Worm (Caenorhabditis elegans) whole organism, mixed stage, embryonic: ENCODE measurements around the gene F26F4.8.

Source experiments
- bed-3 ChIP-seq: fragments of 200-800 bp; sonication (Bioruptor generic); optimal IDR thresholded peaks from 3 replicates; lab custom pipeline; 2018; ENCODE audit warnings: mild to moderate bottlenecking, missing genetic modification characterization, moderate library complexity, missing compliant biosample characterization
- blmp-1 ChIP-seq: fragments of 150-350 bp; optimal IDR thresholded peaks from 2 replicates; lab custom pipeline; 2014; ENCODE audit warnings: missing biosample characterization, missing genetic modification characterization
- ceh-43 ChIP-seq: fragments of 200-800 bp; sonication (Bioruptor generic); optimal IDR thresholded peaks from 2 replicates; lab custom pipeline; 2018; ENCODE audit warnings: mild to moderate bottlenecking, missing genetic modification characterization, moderate library complexity, missing compliant biosample characterization
- ceh-83 ChIP-seq: fragments of 200-800 bp; sonication (Bioruptor generic); optimal IDR thresholded peaks from 2 replicates; lab custom pipeline; 2018; ENCODE audit warnings: mild to moderate bottlenecking, missing genetic modification characterization, missing compliant biosample characterization
- ces-1 ChIP-seq: fragments of 150-350 bp; optimal IDR thresholded peaks from 2 replicates; lab custom pipeline; 2014; ENCODE audit warnings: missing biosample characterization, missing genetic modification reagents, missing genetic modification characterization
- cnd-1 ChIP-seq: fragments of 200-800 bp; sonication (Bioruptor generic); optimal IDR thresholded peaks from 2 replicates; lab custom pipeline; 2018; ENCODE audit warnings: mild to moderate bottlenecking, missing genetic modification characterization, missing compliant biosample characterization
- drap-1 ChIP-seq: fragments of 200-800 bp; sonication (Bioruptor generic); optimal IDR thresholded peaks from 3 replicates; lab custom pipeline; 2018; ENCODE audit warnings: mild to moderate bottlenecking, missing genetic modification characterization, missing compliant biosample characterization
- elt-1 ChIP-seq: sonication (generic microtip); optimal IDR thresholded peaks from 2 replicates; lab custom pipeline; 2017; ENCODE audit warnings: missing genetic modification characterization, mild to moderate bottlenecking, missing compliant biosample characterization, antibody characterized with exemption, moderate library complexity, borderline replicate concordance; ENCODE audit not compliant: insufficient read depth
- elt-3 ChIP-seq: fragments of 150-350 bp; optimal IDR thresholded peaks from 2 replicates; lab custom pipeline; 2014; ENCODE audit warnings: missing biosample characterization, missing genetic modification characterization
- flh-1 ChIP-seq: fragments of 200-800 bp; sonication (Bioruptor generic); optimal IDR thresholded peaks from 2 replicates; lab custom pipeline; 2018; ENCODE audit warnings: mild to moderate bottlenecking, missing genetic modification characterization, moderate library complexity, missing compliant biosample characterization
- lin-13 ChIP-seq: fragments of 150-350 bp; optimal IDR thresholded peaks from 2 replicates; lab custom pipeline; 2014; ENCODE audit warnings: missing biosample characterization, missing genetic modification characterization
- lin-32 ChIP-seq: fragments of 200-800 bp; sonication (Bioruptor generic); optimal IDR thresholded peaks from 2 replicates; lab custom pipeline; 2018; ENCODE audit warnings: mild to moderate bottlenecking, missing genetic modification characterization, missing compliant biosample characterization
- lsy-2 ChIP-seq: fragments of 150-350 bp; optimal IDR thresholded peaks from 2 replicates; lab custom pipeline; 2014; ENCODE audit warnings: missing biosample characterization, missing genetic modification characterization
- mab-5 ChIP-seq: fragments of 150-350 bp; optimal IDR thresholded peaks from 2 replicates; lab custom pipeline; 2014; ENCODE audit warnings: missing biosample characterization, missing genetic modification characterization
- mep-1 ChIP-seq: fragments of 150-350 bp; optimal IDR thresholded peaks from 2 replicates; lab custom pipeline; 2017; ENCODE audit warnings: missing biosample characterization, missing genetic modification reagents, missing genetic modification characterization, inconsistent platforms
- mls-2 ChIP-seq: sonication (generic microtip); optimal IDR thresholded peaks from 2 replicates; lab custom pipeline; 2016; ENCODE audit warnings: mild to moderate bottlenecking, missing genetic modification characterization, moderate library complexity, missing compliant biosample characterization
- nhr-12 ChIP-seq: fragments of 150-350 bp; optimal IDR thresholded peaks from 2 replicates; lab custom pipeline; 2014; ENCODE audit warnings: missing biosample characterization, missing genetic modification characterization
- nhr-237 ChIP-seq: fragments of 150-350 bp; optimal IDR thresholded peaks from 2 replicates; lab custom pipeline; 2014; ENCODE audit warnings: missing biosample characterization, missing genetic modification characterization
- nhr-28 ChIP-seq: fragments of 150-350 bp; optimal IDR thresholded peaks from 2 replicates; lab custom pipeline; 2014; ENCODE audit warnings: missing biosample characterization, missing genetic modification characterization
- nhr-76 ChIP-seq: sonication (generic microtip); optimal IDR thresholded peaks from 2 replicates; lab custom pipeline; 2017; ENCODE audit warnings: missing biosample characterization, missing genetic modification characterization
- pha-4 ChIP-seq: fragments of 150-350 bp; optimal IDR thresholded peaks from 2 replicates; lab custom pipeline; 2018; ENCODE audit warnings: missing biosample characterization, missing genetic modification reagents, missing genetic modification characterization
- sem-2 ChIP-seq: fragments of 200-800 bp; sonication (Bioruptor generic); optimal IDR thresholded peaks from 2 replicates; lab custom pipeline; 2018; ENCODE audit warnings: mild to moderate bottlenecking, missing genetic modification characterization, missing compliant biosample characterization
- snpc-4 ChIP-seq: fragments of 150-350 bp; optimal IDR thresholded peaks from 2 replicates; lab custom pipeline; 2014; ENCODE audit warnings: missing biosample characterization, missing genetic modification characterization
- sptf-1 ChIP-seq: sonication (generic microtip); optimal IDR thresholded peaks from 2 replicates; lab custom pipeline; 2017; ENCODE audit warnings: mild to moderate bottlenecking, missing genetic modification characterization, moderate library complexity, missing compliant biosample characterization
- tbx-8 ChIP-seq: fragments of 200-800 bp; sonication (Bioruptor generic); optimal IDR thresholded peaks from 2 replicates; lab custom pipeline; 2018; ENCODE audit warnings: mild to moderate bottlenecking, missing genetic modification characterization, moderate library complexity, missing compliant biosample characterization
- unc-120 ChIP-seq: sonication (generic microtip); optimal IDR thresholded peaks from 2 replicates; lab custom pipeline; 2017; ENCODE audit warnings: missing genetic modification characterization, missing compliant biosample characterization; ENCODE audit not compliant: poor library complexity, severe bottlenecking
- unc-39 ChIP-seq: fragments of 150-350 bp; optimal IDR thresholded peaks from 2 replicates; lab custom pipeline; 2014; ENCODE audit warnings: missing biosample characterization, missing genetic modification characterization
- unc-62 ChIP-seq: fragments of 150-350 bp; optimal IDR thresholded peaks from 2 replicates; lab custom pipeline; 2014; ENCODE audit warnings: missing biosample characterization, missing genetic modification reagents, missing genetic modification characterization
- zip-8 ChIP-seq: fragments of 150-350 bp; optimal IDR thresholded peaks from 2 replicates; lab custom pipeline; 2014; ENCODE audit warnings: missing biosample characterization, missing genetic modification characterization
- ztf-11 ChIP-seq: fragments of 150-350 bp; optimal IDR thresholded peaks from 2 replicates; lab custom pipeline; 2014; ENCODE audit warnings: missing biosample characterization, missing genetic modification characterization

F26F4.8 gene

ce11 chrIII:4881955-4882354 lies 23.3 kb downstream of the F26F4.8 start:
- no peak for TF ChIP-seq lsy-2

ce11 chrIII:4879445-4879844 lies 25.8 kb downstream of the F26F4.8 start, which contains the start of gene C35D10.1:
TSS of gene C35D10.1 (plus strand) at chrIII:4879745.
- no peak for TF ChIP-seq tbx-8
- TF ChIP-seq ztf-11 (tag; lab: Kevin White, UChicago), result no peak
- no peak for TF ChIP-seq nhr-237 (tag; lab: Kevin White, UChicago)
- TF ChIP-seq elt-3 (tag; lab: Kevin White, UChicago), result no peak
- TF ChIP-seq mab-5, result no peak
- no peak for TF ChIP-seq zip-8 (tag; lab: Kevin White, UChicago)
- no peak for TF ChIP-seq snpc-4 (tag; lab: Kevin White, UChicago)
- TF ChIP-seq flh-1 (GFP tag; lab: Kevin White, UChicago), result no peak
- no peak for TF ChIP-seq pha-4
- no peak for TF ChIP-seq ceh-83 (GFP tag; lab: Kevin White, UChicago)
- no peak for TF ChIP-seq cnd-1 (tag; lab: Kevin White, UChicago)
- no peak for TF ChIP-seq sem-2
- no peak for TF ChIP-seq ces-1
- no peak for TF ChIP-seq nhr-28 (tag; lab: Kevin White, UChicago)
- no peak for TF ChIP-seq nhr-76 (tag; lab: Kevin White, UChicago)

- TF ChIP-seq ztf-11 (tag; lab: Kevin White, UChicago), result no peak
- TF ChIP-seq mep-1, result peak; percentile 50
- TF ChIP-seq pha-4, result peak; percentile 19
- TF ChIP-seq lsy-2, result peak; percentile 37
Observed at ce11 chrIII:4878281-4878680, 27.0 kb downstream of the F26F4.8 start, which contains the start of the genes tost-1 and arx-6. TSS of gene tost-1 (minus strand) at chrIII:4878311. TSS of gene arx-6 (plus strand) at chrIII:4878658.

- TF ChIP-seq nhr-12 (tag; lab: Kevin White, UChicago) (no peak), ces-1 (peak; percentile 21)
- TF ChIP-seq, all 35 proteins: peak for 1
Observed at ce11 chrIII:4875663-4876062, 29.6 kb downstream of the F26F4.8 start.

- TF ChIP-seq lin-13 (no peak), ceh-83 (GFP tag; lab: Kevin White, UChicago) (no peak), unc-62 (GFP tag; lab: Kevin White, UChicago) (no peak), blmp-1 (tag; lab: Kevin White, UChicago) (no peak), mep-1 (no peak), lsy-2 (no peak)
Observed at ce11 chrIII:4874671-4875070, 30.6 kb downstream of the F26F4.8 start, which contains the start of gene C35D10.12. TSS of gene C35D10.12 (minus strand) at chrIII:4874771.

ce11 chrIII:4873395-4873794 lies 31.9 kb downstream of the F26F4.8 start:
- TF ChIP-seq bed-3 (no peak), unc-120 (no peak), unc-62 (GFP tag; lab: Kevin White, UChicago) (no peak), mls-2 (tag; lab: Kevin White, UChicago) (no peak), flh-1 (GFP tag; lab: Kevin White, UChicago) (no peak), unc-39 (no peak), nhr-237 (tag; lab: Kevin White, UChicago) (no peak), lin-32 (GFP tag; lab: Kevin White, UChicago) (no peak), elt-3 (tag; lab: Kevin White, UChicago) (no peak), blmp-1 (tag; lab: Kevin White, UChicago) (no peak), nhr-28 (tag; lab: Kevin White, UChicago) (no peak), ceh-43 (no peak), lsy-2 (no peak), ceh-83 (GFP tag; lab: Kevin White, UChicago) (no peak)
- TF ChIP-seq, all 35 proteins: peak for 0

ce11 chrIII:4870478-4870877 lies 34.8 kb downstream of the F26F4.8 start, which contains the start of gene gipc-1:
TSS of gene gipc-1 (plus strand) at chrIII:4870778.
- no peak for TF ChIP-seq elt-1
- no peak for TF ChIP-seq nhr-237 (tag; lab: Kevin White, UChicago)
- TF ChIP-seq nhr-12 (tag; lab: Kevin White, UChicago), result no peak
- TF ChIP-seq drap-1 (GFP tag; lab: Kevin White, UChicago), result no peak
- no peak for TF ChIP-seq lsy-2
- no peak for TF ChIP-seq unc-62 (GFP tag; lab: Kevin White, UChicago)
- TF ChIP-seq tbx-8, result no peak
- TF ChIP-seq nhr-76 (tag; lab: Kevin White, UChicago), result no peak
- no peak for TF ChIP-seq ceh-43
- TF ChIP-seq sptf-1 (tag; lab: Kevin White, UChicago), result no peak
- no peak for TF ChIP-seq zip-8 (tag; lab: Kevin White, UChicago)
- no peak for TF ChIP-seq unc-120
